Worm (Caenorhabditis elegans): Measurements from ENCODE around the gene T12A7.10.
A peak's percentile ranks its signal among the peaks of the same experiment; 100 is the strongest.

T12A7.10 gene

ce11 chrIV:11792495-11792894, 37.6 kb upstream of the T12A7.10 start, which contains the start of gene H01G02.3:
Gene H01G02.3 (minus strand): TSS chrIV:11792595.
- TF ChIP-seq rnt-1 (tag; optimal IDR thresholded peaks at IDR 0.05) (no peak), ama-1 (optimal IDR thresholded peaks at IDR 0.05) (no peak), aha-1 (tag; optimal IDR thresholded peaks at IDR 0.05) (no peak), efl-1 (optimal IDR thresholded peaks at IDR 0.05) (no peak), efl-1 (GFP tag; optimal IDR thresholded peaks at IDR 0.05 in 1 of 2) (no peak), swsn-7 (tag; optimal IDR thresholded peaks at IDR 0.05) (no peak), isw-1 (GFP tag; IDR thresholded peaks at IDR 0.05) (no peak), lin-13 (GFP tag; optimal IDR thresholded peaks at IDR 0.05) (no peak), nhr-71 (tag; optimal IDR thresholded peaks at IDR 0.05) (no peak), Y116A8C.19 (tag; optimal IDR thresholded peaks at IDR 0.05; ENCODE audit: borderline replicate concordance) (no peak)

ce11 chrIV:11788383-11788963, 33.6 kb upstream of the T12A7.10 start:
- TF ChIP-seq lsy-2 (tag; optimal IDR thresholded peaks at IDR 0.05) (peak in 1 of 2 experiments; percentile 9), zag-1 (tag; optimal IDR thresholded peaks at IDR 0.05) (peak; percentile 29), unc-86 (tag; optimal IDR thresholded peaks at IDR 0.05) (peak; percentile 27), fkh-10 (GFP tag; optimal IDR thresholded peaks at IDR 0.05) (peak; percentile 73), nhr-71 (tag; optimal IDR thresholded peaks at IDR 0.05) (peak; percentile 14), hlh-17 (GFP tag; optimal IDR thresholded peaks at IDR 0.05; ENCODE audit: borderline replicate concordance) (no peak), skn-1 (tag; optimal IDR thresholded peaks at IDR 0.05) (no peak), lin-35 (GFP tag; optimal IDR thresholded peaks at IDR 0.05) (peak in 1 of 2 experiments; percentile 4), C04F5.9 (tag; optimal IDR thresholded peaks at IDR 0.05) (no peak), mep-1 (tag; optimal IDR thresholded peaks at IDR 0.05) (peak; percentile 39), lin-14 (GFP tag; optimal IDR thresholded peaks at IDR 0.05) (peak; percentile 84), nhr-47 (tag; optimal IDR thresholded peaks at IDR 0.05) (peak; percentile 5), ces-1 (GFP tag; optimal IDR thresholded peaks at IDR 0.05) (peak; percentile 83)

ce11 chrIV:11787793-11788192, 32.9 kb upstream of the T12A7.10 start:
- no peak for TF ChIP-seq nhr-19 (GFP tag; conservative IDR thresholded peaks at IDR 0.05)
- TF ChIP-seq dsc-1 (tag; optimal IDR thresholded peaks at IDR 0.05): peak; percentile 66

- TF ChIP-seq lin-35 (GFP tag; optimal IDR thresholded peaks at IDR 0.05) (no peak), fkh-4 (tag; optimal IDR thresholded peaks at IDR 0.05; ENCODE audit: borderline replicate concordance) (peak; percentile 90), ceh-8 (GFP tag; optimal IDR thresholded peaks at IDR 0.05) (no peak), dpl-1 (GFP tag; optimal IDR thresholded peaks at IDR 0.05) (no peak), unc-86 (tag; optimal IDR thresholded peaks at IDR 0.05) (peak; percentile 46), lin-14 (GFP tag; optimal IDR thresholded peaks at IDR 0.05) (peak; percentile 58), ces-1 (GFP tag; optimal IDR thresholded peaks at IDR 0.05) (peak; percentile 11), sptf-1 (tag; optimal IDR thresholded peaks at IDR 0.05) (no peak), ceh-63 (GFP tag; optimal IDR thresholded peaks at IDR 0.05) (no peak), nhr-71 (tag; optimal IDR thresholded peaks at IDR 0.05) (no peak), sox-4 (tag; optimal IDR thresholded peaks at IDR 0.05) (no peak), fkh-8 (tag; optimal IDR thresholded peaks at IDR 0.05) (no peak), fkh-10 (GFP tag; optimal IDR thresholded peaks at IDR 0.05) (peak; percentile 76), egl-13 (tag; optimal IDR thresholded peaks at IDR 0.05) (peak; percentile 16), xbp-1 (tag; optimal IDR thresholded peaks at IDR 0.05) (no peak), dsc-1 (tag; optimal IDR thresholded peaks at IDR 0.05) (peak; percentile 98), C16A3.4 (tag; optimal IDR thresholded peaks at IDR 0.05) (no peak), lin-39 (tag; optimal IDR thresholded peaks at IDR 0.05) (no peak), ceh-82 (tag; optimal IDR thresholded peaks at IDR 0.05) (no peak), unc-98 (GFP tag; IDR thresholded peaks at IDR 0.05) (no peak)
Measured at ce11 chrIV:11785064-11785840, 30.3 kb upstream of the T12A7.10 start.

Measured in whole organism, L1 larva.